Worm (Caenorhabditis elegans) whole organism, midembryonic: Measurements from ENCODE around the gene C18B2.4.

Experiments used
- T22C8.4 ChIP-seq: fragments of 200-800 bp; sonication (Bioruptor generic); IDR thresholded peaks from 2 replicates; pipeline ENCODE4 v1.3.6; 2022; ENCODE audit warnings: missing genetic modification characterization, missing compliant biosample characterization
- cog-1 ChIP-seq: sonication (generic microtip); optimal IDR thresholded peaks from 2 replicates; lab custom pipeline; 2016; ENCODE audit warnings: missing genetic modification characterization, missing compliant biosample characterization
- flt-1 ChIP-seq: fragments of 200-800 bp; sonication (Bioruptor generic); IDR thresholded peaks from 2 replicates; pipeline ENCODE4 v1.3.6; 2022; ENCODE audit warnings: missing genetic modification characterization, missing compliant biosample characterization
- klf-2 ChIP-seq: fragments of 200-800 bp; sonication (Bioruptor generic); conservative IDR thresholded peaks from 2 replicates; pipeline ENCODE4 v1.3.6; 2022; ENCODE audit warnings: missing genetic modification reagents, missing genetic modification characterization, missing compliant biosample characterization
- med-1 ChIP-seq: sonication (generic microtip); optimal IDR thresholded peaks from 2 replicates; lab custom pipeline; 2017; ENCODE audit warnings: missing genetic modification characterization, mild to moderate bottlenecking, missing compliant biosample characterization, antibody characterized with exemption, missing genetic modification reagents; ENCODE audit not compliant: insufficient read depth
- ztf-23 ChIP-seq: fragments of 200-800 bp; sonication (Bioruptor generic); IDR thresholded peaks from 2 replicates; pipeline ENCODE4 v1.3.6; 2022; ENCODE audit warnings: missing genetic modification reagents, missing genetic modification characterization, missing compliant biosample characterization
- ztf-29 ChIP-seq: fragments of 200-800 bp; sonication (Bioruptor generic); IDR thresholded peaks from 2 replicates; pipeline ENCODE4 v1.3.6; 2022; ENCODE audit warnings: missing genetic modification reagents, missing genetic modification characterization, missing compliant biosample characterization

ce11 chrX:3625599-3625998 lies 20.1 kb upstream of the C18B2.4 start:
- TF ChIP-seq ztf-23 (GFP tag; lab: Robert Waterston, UW), result no peak
- no peak for TF ChIP-seq cog-1 (tag; lab: Kevin White, UChicago)
- TF ChIP-seq ztf-29 (GFP tag; lab: Robert Waterston, UW), result no peak
- TF ChIP-seq klf-2 (GFP tag; lab: Robert Waterston, UW), result no peak
- no peak for TF ChIP-seq med-1
- TF ChIP-seq T22C8.4, result no peak
- TF ChIP-seq flt-1 (GFP tag; lab: Robert Waterston, UW), result no peak
